Worm (Caenorhabditis elegans): Measurements from ENCODE around the gene T05A12.4.

T05A12.4 gene

DNA sequence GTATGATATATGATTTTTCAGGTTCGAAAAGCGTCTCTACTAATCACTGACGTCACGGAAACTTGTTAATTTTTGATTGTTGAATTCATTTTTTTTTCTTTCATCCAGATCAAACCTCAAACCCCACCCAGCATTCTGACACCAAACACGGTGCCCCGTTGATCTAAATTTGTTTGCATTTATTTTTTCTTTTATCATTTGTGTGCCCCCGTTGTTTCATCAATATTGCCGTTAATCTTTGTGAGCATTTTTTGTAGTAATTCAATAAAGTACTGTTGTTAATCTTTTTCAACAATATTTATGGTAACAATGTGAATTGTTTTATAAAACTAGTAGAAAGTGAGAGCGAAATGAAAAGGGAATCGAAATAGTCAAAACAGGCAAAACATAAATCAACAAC is 29.1 kb downstream of the T05A12.4 start:
- TF ChIP-seq flt-1 (GFP tag; IDR thresholded peaks at IDR 0.05) (no peak), aly-1 (tag; optimal IDR thresholded peaks at IDR 0.05) (no peak), F13C5.2 (tag; optimal IDR thresholded peaks at IDR 0.05) (no peak), hmg-4 (GFP tag; optimal IDR thresholded peaks at IDR 0.05) (no peak), ceh-36 (tag; optimal IDR thresholded peaks at IDR 0.05) (no peak), B0310.2 (tag; optimal IDR thresholded peaks at IDR 0.05) (no peak), ceh-13 (GFP tag; optimal IDR thresholded peaks at IDR 0.05) (no peak)

DNA sequence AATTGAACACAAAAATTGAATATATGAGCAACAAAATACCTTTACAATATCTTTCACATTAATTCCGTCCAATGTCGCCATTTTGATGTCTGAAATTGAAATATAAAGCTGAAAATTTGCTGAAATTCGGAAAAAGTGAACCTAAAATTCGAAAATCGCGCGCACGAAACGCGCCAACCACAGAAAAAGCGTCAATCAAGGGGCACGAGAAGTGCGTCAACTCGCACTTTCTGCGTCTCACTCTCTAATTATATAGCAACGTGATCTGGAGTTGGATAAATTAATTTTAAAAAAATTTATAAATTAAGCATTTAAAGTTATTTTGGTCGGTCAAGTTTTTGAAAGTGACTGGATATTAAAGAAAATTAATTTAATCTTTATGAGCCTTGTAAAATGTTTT is 31.6 kb downstream of the T05A12.4 start, which contains the start of gene ruvb-2:
TSS of gene ruvb-2 (minus strand) at position 89 of the 400 bp plus-strand sequence.
- TF ChIP-seq pes-1 (GFP tag; IDR thresholded peaks at IDR 0.05) (no peak), F13C5.2 (tag; optimal IDR thresholded peaks at IDR 0.05) (peak; percentile 38), scrt-1 (GFP tag; IDR thresholded peaks at IDR 0.05) (no peak), aly-1 (tag; optimal IDR thresholded peaks at IDR 0.05) (no peak)

DNA sequence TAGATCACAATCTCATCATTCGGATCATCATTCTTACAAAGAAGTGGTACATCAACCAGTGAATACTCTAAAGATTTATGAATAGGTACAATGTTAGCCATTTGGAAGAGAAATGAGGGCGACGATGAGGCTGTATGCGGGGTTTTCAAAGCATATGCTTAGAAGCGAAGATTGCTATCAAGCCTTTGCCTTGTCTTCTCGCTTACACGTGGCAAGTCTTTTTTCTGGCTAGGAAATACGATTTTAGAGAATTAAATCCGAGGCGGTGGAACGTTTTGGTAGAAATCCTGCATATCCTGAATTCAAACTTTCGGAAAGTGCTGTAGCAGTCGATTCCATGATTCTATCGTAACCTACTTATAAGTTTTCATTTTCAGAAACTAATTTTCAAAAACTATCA is 32.3 kb downstream of the T05A12.4 start, which contains the start of gene T22D1.18:
TSS of gene T22D1.18 (minus strand) at position 101 of the 400 bp plus-strand sequence.
- TF ChIP-seq ceh-13 (GFP tag; optimal IDR thresholded peaks at IDR 0.05) (no peak), ama-1 (optimal IDR thresholded peaks at IDR 0.05) (no peak)

DNA sequence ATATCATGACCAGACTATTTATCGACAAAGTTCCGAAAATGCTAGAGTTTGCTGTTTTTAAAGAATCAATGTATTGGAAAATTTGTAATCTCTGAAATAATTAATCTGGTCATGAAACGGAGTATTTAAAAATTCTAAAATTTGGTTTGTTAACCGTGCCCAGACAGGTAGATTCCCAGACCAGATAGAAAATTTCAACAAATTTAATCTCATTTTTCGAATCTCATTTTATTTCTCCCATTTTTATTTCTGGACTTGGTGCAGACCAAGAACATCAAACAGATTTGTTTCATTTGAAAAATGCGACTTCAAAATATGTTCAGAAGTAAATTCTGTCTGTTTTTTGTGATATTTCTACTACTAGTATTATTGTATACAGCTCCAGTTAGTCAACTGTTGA is 35.3 kb downstream of the T05A12.4 start, which contains the start of gene T22D1.1:
TSS of gene T22D1.1 (plus strand) at position 301 of the 400 bp plus-strand sequence.
- TF ChIP-seq ceh-13 (GFP tag; optimal IDR thresholded peaks at IDR 0.05) (no peak), pes-1 (GFP tag; IDR thresholded peaks at IDR 0.05) (no peak), hmbx-1 (tag; optimal IDR thresholded peaks at IDR 0.05) (no peak), hmg-4 (GFP tag; optimal IDR thresholded peaks at IDR 0.05) (no peak), flt-1 (GFP tag; IDR thresholded peaks at IDR 0.05) (no peak), tra-4 (tag; optimal IDR thresholded peaks at IDR 0.05) (no peak), tbx-37 (GFP tag; conservative IDR thresholded peaks at IDR 0.05) (no peak), aly-1 (tag; optimal IDR thresholded peaks at IDR 0.05) (no peak), ceh-36 (tag; optimal IDR thresholded peaks at IDR 0.05) (no peak), tbx-11 (GFP tag; IDR thresholded peaks at IDR 0.05) (no peak), sea-1 (GFP tag; conservative IDR thresholded peaks at IDR 0.05) (no peak), F13C5.2 (tag; optimal IDR thresholded peaks at IDR 0.05) (no peak), scrt-1 (GFP tag; IDR thresholded peaks at IDR 0.05) (no peak), ets-7 (tag; optimal IDR thresholded peaks at IDR 0.05) (no peak), ama-1 (optimal IDR thresholded peaks at IDR 0.05) (no peak), B0310.2 (tag; optimal IDR thresholded peaks at IDR 0.05) (no peak), hnd-1 (tag; optimal IDR thresholded peaks at IDR 0.05) (no peak)

DNA sequence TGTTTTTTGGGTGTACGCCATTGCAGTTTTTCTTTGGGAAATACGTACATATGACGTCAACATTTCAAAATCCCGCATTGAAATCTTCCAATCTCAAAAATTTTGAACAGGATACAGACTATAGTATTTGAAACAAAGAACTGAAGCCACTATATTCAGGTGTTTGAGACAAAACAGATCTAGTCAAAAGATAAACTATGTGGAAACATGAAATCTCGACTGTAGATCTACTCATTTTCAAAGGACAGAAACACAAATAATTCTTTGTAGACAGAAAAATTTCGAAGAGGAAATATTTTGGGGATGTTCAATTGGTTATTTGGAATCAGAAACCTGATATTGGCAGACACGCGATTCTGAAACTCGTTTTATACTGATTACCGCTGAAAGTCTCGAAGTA is 37.8 kb downstream of the T05A12.4 start:
- TF ChIP-seq ets-7 (tag; optimal IDR thresholded peaks at IDR 0.05) (no peak), scrt-1 (GFP tag; IDR thresholded peaks at IDR 0.05) (no peak), ceh-13 (GFP tag; optimal IDR thresholded peaks at IDR 0.05) (no peak), B0310.2 (tag; optimal IDR thresholded peaks at IDR 0.05) (no peak), tbx-37 (GFP tag; conservative IDR thresholded peaks at IDR 0.05) (no peak), pes-1 (GFP tag; IDR thresholded peaks at IDR 0.05) (no peak)

DNA sequence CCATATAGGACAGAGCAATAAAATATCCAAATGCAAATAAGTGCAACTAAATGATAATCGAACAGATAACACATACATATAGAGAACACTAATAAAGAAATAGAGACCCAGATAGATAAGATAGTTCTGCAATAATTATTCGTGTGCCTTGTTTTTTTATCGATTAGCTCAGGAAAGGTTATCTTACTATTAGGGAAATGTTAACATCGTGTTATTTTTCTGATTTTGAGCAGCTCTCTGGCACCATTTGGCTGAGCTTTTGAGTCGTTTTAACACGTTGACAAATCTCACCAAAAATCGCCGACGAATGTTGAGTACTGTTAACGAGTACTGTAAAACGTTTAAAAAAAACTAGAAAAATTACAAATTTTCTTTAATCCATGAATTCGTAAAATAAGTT is 40.7 kb downstream of the T05A12.4 start, which contains the start of gene cest-6:
TSS of gene cest-6 (minus strand) at position 101 of the 400 bp plus-strand sequence.
- no peak for TF ChIP-seq ama-1 (optimal IDR thresholded peaks at IDR 0.05)

DNA sequence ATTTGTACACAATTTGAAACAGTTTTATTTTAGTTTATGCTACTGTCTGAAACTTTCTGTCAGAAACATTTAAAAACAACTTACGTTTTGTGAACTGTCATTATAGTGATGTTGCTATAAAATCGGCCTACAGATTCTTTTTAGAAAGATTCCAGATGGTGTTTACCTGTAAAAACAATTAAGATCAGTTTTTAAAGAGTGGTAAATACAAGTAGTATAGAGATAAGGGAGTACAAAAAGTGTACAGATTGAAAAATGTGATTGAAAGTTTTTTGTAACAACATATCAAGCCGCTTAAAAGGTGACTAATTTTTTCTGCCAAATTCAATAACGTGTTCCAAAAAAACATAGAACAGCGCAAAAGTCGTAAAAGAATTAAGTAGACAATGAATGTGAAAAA is 49.8 kb downstream of the T05A12.4 start, which contains the start of gene npr-12:
TSS of gene npr-12 (minus strand) at position 101 of the 400 bp plus-strand sequence.
- TF ChIP-seq tra-4 (tag; optimal IDR thresholded peaks at IDR 0.05) (no peak), ama-1 (optimal IDR thresholded peaks at IDR 0.05) (no peak), ceh-13 (GFP tag; optimal IDR thresholded peaks at IDR 0.05) (no peak), aly-1 (tag; optimal IDR thresholded peaks at IDR 0.05) (no peak), scrt-1 (GFP tag; IDR thresholded peaks at IDR 0.05) (no peak), ceh-36 (tag; optimal IDR thresholded peaks at IDR 0.05) (no peak), B0310.2 (tag; optimal IDR thresholded peaks at IDR 0.05) (no peak), hmg-4 (GFP tag; optimal IDR thresholded peaks at IDR 0.05) (no peak), hmbx-1 (tag; optimal IDR thresholded peaks at IDR 0.05) (no peak), hnd-1 (tag; optimal IDR thresholded peaks at IDR 0.05) (no peak), tbx-37 (GFP tag; conservative IDR thresholded peaks at IDR 0.05) (no peak), sea-1 (GFP tag; conservative IDR thresholded peaks at IDR 0.05) (no peak), pes-1 (GFP tag; IDR thresholded peaks at IDR 0.05) (no peak), F13C5.2 (tag; optimal IDR thresholded peaks at IDR 0.05) (no peak), tbx-11 (GFP tag; IDR thresholded peaks at IDR 0.05) (no peak)

DNA sequence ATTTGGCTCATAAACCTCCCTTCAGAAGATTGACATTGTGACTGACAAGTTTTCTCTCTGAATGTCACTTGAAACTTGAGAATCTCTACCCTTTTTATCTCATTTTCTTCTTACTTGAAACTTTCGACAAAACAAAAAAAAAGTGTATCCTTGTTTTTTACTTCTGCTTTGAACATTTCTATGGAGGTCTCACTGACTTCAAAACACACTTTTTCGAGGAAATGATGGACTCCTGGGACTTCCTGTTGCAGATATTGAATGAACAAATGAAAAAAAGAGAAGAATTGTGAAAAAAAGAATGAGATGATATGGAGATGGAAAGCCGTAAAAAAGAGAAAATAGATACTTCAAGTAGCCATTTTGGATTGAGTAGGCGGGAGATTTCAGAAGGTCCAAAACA is 53.4 kb downstream of the T05A12.4 start:
- TF ChIP-seq tra-4 (tag; optimal IDR thresholded peaks at IDR 0.05), result no peak
- no peak for TF ChIP-seq scrt-1 (GFP tag; IDR thresholded peaks at IDR 0.05)
- no peak for TF ChIP-seq hnd-1 (tag; optimal IDR thresholded peaks at IDR 0.05)
- TF ChIP-seq ama-1 (optimal IDR thresholded peaks at IDR 0.05), result no peak
- TF ChIP-seq ets-7 (tag; optimal IDR thresholded peaks at IDR 0.05), result no peak
- no peak for TF ChIP-seq tbx-37 (GFP tag; conservative IDR thresholded peaks at IDR 0.05)
- TF ChIP-seq sea-1 (GFP tag; conservative IDR thresholded peaks at IDR 0.05), result no peak
- no peak for TF ChIP-seq hmg-4 (GFP tag; optimal IDR thresholded peaks at IDR 0.05)

DNA sequence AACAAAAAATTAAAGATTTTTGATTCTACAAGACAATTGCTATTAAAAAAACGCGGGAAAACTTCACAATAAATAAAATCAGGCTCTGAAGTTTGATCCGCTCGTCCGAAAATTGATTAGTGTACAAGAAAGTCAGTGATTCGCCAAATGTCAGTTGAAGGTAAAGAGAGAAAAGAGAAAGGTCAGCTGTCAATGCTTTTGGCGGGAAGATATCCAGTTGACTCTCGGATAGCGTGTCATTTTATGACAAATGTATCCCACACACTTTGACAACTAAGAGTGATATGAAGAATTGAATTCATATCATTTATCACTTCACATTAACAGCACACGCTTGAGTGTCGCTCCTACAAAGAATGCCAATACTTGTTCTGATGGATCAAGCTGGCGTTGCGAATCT is 59.1 kb downstream of the T05A12.4 start:
- no peak for TF ChIP-seq tbx-37 (GFP tag; conservative IDR thresholded peaks at IDR 0.05)
- no peak for TF ChIP-seq hnd-1 (tag; optimal IDR thresholded peaks at IDR 0.05)
- no peak for TF ChIP-seq sea-1 (GFP tag; conservative IDR thresholded peaks at IDR 0.05)
- no peak for TF ChIP-seq scrt-1 (GFP tag; IDR thresholded peaks at IDR 0.05)
- TF ChIP-seq B0310.2 (tag; optimal IDR thresholded peaks at IDR 0.05), result no peak
- TF ChIP-seq F13C5.2 (tag; optimal IDR thresholded peaks at IDR 0.05), result no peak
- TF ChIP-seq hmg-4 (GFP tag; optimal IDR thresholded peaks at IDR 0.05), result no peak
